Fruit fly (Drosophila melanogaster) whole organism, embryonic: ENCODE measurements around the gene Rcd2.

Source experiments
- Abd-B ChIP-seq: fragments of 200-800 bp; sonication (Bioruptor generic); optimal IDR thresholded peaks from 2 replicates; lab custom pipeline; 2018; ENCODE audit warnings: missing biosample characterization, mild to moderate bottlenecking, missing genetic modification characterization, moderate library complexity
- B-H1 ChIP-seq: fragments of 200-800 bp; sonication (Bioruptor generic); IDR thresholded peaks from 3 replicates; pipeline ENCODE4 v1.3.6; 2022; ENCODE audit warnings: missing biosample characterization, missing genetic modification characterization
- Blimp-1 ChIP-seq: fragments of 200-800 bp; sonication (Bioruptor generic); optimal IDR thresholded peaks from 3 replicates; lab custom pipeline; 2018; ENCODE audit warnings: missing biosample characterization, missing genetic modification characterization, mild to moderate bottlenecking, moderate library complexity, missing genetic modification reagents
- CG11085 ChIP-seq: fragments of 200-800 bp; sonication (Bioruptor generic); IDR thresholded peaks from 2 replicates; pipeline ENCODE4 v1.3.6; 2022; ENCODE audit warnings: missing biosample characterization, missing genetic modification characterization
- CG11723 ChIP-seq: fragments of 200-800 bp; sonication (Bioruptor generic); optimal IDR thresholded peaks from 2 replicates; lab custom pipeline; 2017; ENCODE audit warnings: missing biosample characterization, mild to moderate bottlenecking, missing genetic modification characterization
- CG12391 ChIP-seq: fragments of 200-800 bp; sonication (Bioruptor generic); optimal IDR thresholded peaks from 3 replicates; lab custom pipeline; 2018; ENCODE audit warnings: missing biosample characterization, mild to moderate bottlenecking, missing genetic modification characterization, moderate library complexity
- CG12659 ChIP-seq: fragments of 200-800 bp; sonication (Bioruptor generic); optimal IDR thresholded peaks from 3 replicates; lab custom pipeline; 2017; ENCODE audit warnings: mild to moderate bottlenecking, missing biosample characterization, missing genetic modification reagents, missing genetic modification characterization
- CG13296 ChIP-seq: fragments of 200-800 bp; sonication (Bioruptor generic); optimal IDR thresholded peaks from 3 replicates; lab custom pipeline; 2018; ENCODE audit warnings: missing biosample characterization, mild to moderate bottlenecking, missing genetic modification characterization
- CG13624 ChIP-seq: fragments of 200-800 bp; sonication (Bioruptor generic); optimal IDR thresholded peaks from 2 replicates; lab custom pipeline; 2016; ENCODE audit warnings: missing biosample characterization, missing genetic modification characterization
- CG15073 ChIP-seq: fragments of 200-800 bp; sonication (Bioruptor generic); optimal IDR thresholded peaks from 2 replicates; lab custom pipeline; 2016; ENCODE audit warnings: missing biosample characterization, missing genetic modification characterization
- CG1529 ChIP-seq: fragments of 200-800 bp; sonication (Bioruptor generic); optimal IDR thresholded peaks from 3 replicates; lab custom pipeline; 2018; ENCODE audit warnings: missing biosample characterization, missing genetic modification characterization
- CG1647 ChIP-seq: fragments of 200-800 bp; sonication (Bioruptor generic); optimal IDR thresholded peaks from 3 replicates; lab custom pipeline; 2016; ENCODE audit warnings: missing biosample characterization, missing genetic modification characterization
- CG2202 ChIP-seq: fragments of 200-800 bp; sonication (Bioruptor generic); optimal IDR thresholded peaks from 2 replicates; lab custom pipeline; 2018; ENCODE audit warnings: missing biosample characterization, mild to moderate bottlenecking, missing genetic modification characterization
- CG30020 ChIP-seq: fragments of 200-800 bp; optimal IDR thresholded peaks from 2 replicates; lab custom pipeline; 2019; ENCODE audit warnings: missing biosample characterization, mild to moderate bottlenecking, missing genetic modification characterization, moderate library complexity
- CG34224 ChIP-seq: fragments of 200-800 bp; sonication (Bioruptor generic); IDR thresholded peaks from 3 replicates; pipeline ENCODE4 v1.3.6; 2022; ENCODE audit warnings: missing biosample characterization, missing genetic modification characterization; ENCODE audit not compliant: partially characterized antibody
- CG3838 ChIP-seq: fragments of 200-800 bp; sonication (Bioruptor generic); optimal IDR thresholded peaks from 3 replicates; lab custom pipeline; 2016; ENCODE audit warnings: missing biosample characterization, missing genetic modification characterization
- CG3995 ChIP-seq: fragments of 200-800 bp; sonication (Bioruptor generic); optimal IDR thresholded peaks from 3 replicates; lab custom pipeline; 2016; ENCODE audit warnings: missing biosample characterization, missing genetic modification characterization
- CG7839 ChIP-seq: fragments of 200-800 bp; sonication (Bioruptor generic); optimal IDR thresholded peaks from 3 replicates; lab custom pipeline; 2018; ENCODE audit warnings: missing biosample characterization, mild to moderate bottlenecking, missing genetic modification characterization, moderate library complexity
- CG8290 ChIP-seq, 3 experiments: fragments of 200-800 bp; sonication (Bioruptor generic); optimal IDR thresholded peaks; 2 replicates each; lab custom pipeline; 2016 to 2019; ENCODE audit warnings: missing biosample characterization in 3 of 3, missing genetic modification characterization in 3 of 3, mild to moderate bottlenecking in 2 of 3, moderate library complexity in 1 of 3
- CG9215 ChIP-seq: fragments of 200-800 bp; sonication (Bioruptor generic); IDR thresholded peaks from 2 replicates; pipeline ENCODE4 v1.3.6; 2022; ENCODE audit warnings: missing biosample characterization, missing genetic modification characterization
- CoRest ChIP-seq: fragments of 200-800 bp; sonication (Bioruptor generic); optimal IDR thresholded peaks from 3 replicates; lab custom pipeline; 2018; ENCODE audit warnings: missing biosample characterization, mild to moderate bottlenecking, missing genetic modification characterization, moderate library complexity
- D19A ChIP-seq: fragments of 200-800 bp; optimal IDR thresholded peaks from 3 replicates; lab custom pipeline; 2019; ENCODE audit warnings: missing biosample characterization, mild to moderate bottlenecking, missing genetic modification characterization, moderate library complexity
- Dbx ChIP-seq: fragments of 200-800 bp; sonication (Bioruptor generic); IDR thresholded peaks from 3 replicates; pipeline ENCODE4 v1.3.6; 2022; ENCODE audit warnings: missing biosample characterization, missing genetic modification characterization
- Deaf1 ChIP-seq: fragments of 200-800 bp; optimal IDR thresholded peaks from 3 replicates; lab custom pipeline; 2019; ENCODE audit warnings: missing biosample characterization, mild to moderate bottlenecking, missing genetic modification characterization, moderate library complexity
- Doc2 ChIP-seq: fragments of 200-800 bp; sonication (Bioruptor generic); IDR thresholded peaks from 2 replicates; pipeline ENCODE4 v1.3.6; 2022; ENCODE audit warnings: missing biosample characterization, missing genetic modification characterization
- Fer2 ChIP-seq: fragments of 200-800 bp; sonication (Bioruptor generic); optimal IDR thresholded peaks from 2 replicates; lab custom pipeline; 2018; ENCODE audit warnings: missing biosample characterization, mild to moderate bottlenecking, missing genetic modification characterization, moderate library complexity
- HLH54F ChIP-seq: fragments of 200-800 bp; sonication (Bioruptor generic); optimal IDR thresholded peaks from 3 replicates; lab custom pipeline; 2016; ENCODE audit warnings: missing biosample characterization, missing genetic modification characterization
- HLHmδ ChIP-seq: fragments of 200-800 bp; sonication (Bioruptor generic); optimal IDR thresholded peaks from 2 replicates; lab custom pipeline; 2018; ENCODE audit warnings: missing biosample characterization, mild to moderate bottlenecking, missing genetic modification characterization, moderate library complexity
- Lhr ChIP-seq: fragments of 200-800 bp; sonication (Bioruptor generic); optimal IDR thresholded peaks from 3 replicates; lab custom pipeline; 2017; ENCODE audit warnings: mild to moderate bottlenecking, missing biosample characterization, missing genetic modification reagents, missing genetic modification characterization
- NK7.1 ChIP-seq: fragments of 200-800 bp; sonication (Bioruptor generic); optimal IDR thresholded peaks from 3 replicates; lab custom pipeline; 2016; ENCODE audit warnings: missing biosample characterization, missing genetic modification characterization
- Ptx1 ChIP-seq: fragments of 200-800 bp; sonication (Bioruptor generic); IDR thresholded peaks from 2 replicates; pipeline ENCODE4 v1.3.6; 2022; ENCODE audit warnings: missing biosample characterization, missing genetic modification characterization
- Sox102F ChIP-seq: fragments of 200-800 bp; sonication (Bioruptor generic); optimal IDR thresholded peaks from 2 replicates; lab custom pipeline; 2018; ENCODE audit warnings: missing biosample characterization, mild to moderate bottlenecking, missing genetic modification characterization, moderate library complexity
- Sry-δ ChIP-seq: fragments of 200-800 bp; sonication (Bioruptor generic); optimal IDR thresholded peaks from 2 replicates; lab custom pipeline; 2016; ENCODE audit warnings: missing biosample characterization, missing genetic modification characterization
- TFAM ChIP-seq: fragments of 200-800 bp; sonication (Bioruptor generic); optimal IDR thresholded peaks from 2 replicates; lab custom pipeline; 2017; ENCODE audit warnings: missing biosample characterization, missing genetic modification characterization, inconsistent platforms
- abd-A ChIP-seq: fragments of 200-800 bp; sonication (Bioruptor generic); optimal IDR thresholded peaks from 3 replicates; lab custom pipeline; 2019; ENCODE audit warnings: missing biosample characterization, mild to moderate bottlenecking, missing genetic modification characterization, moderate library complexity
- ato ChIP-seq: fragments of 200-800 bp; sonication (Bioruptor generic); IDR thresholded peaks from 2 replicates; pipeline ENCODE4 v1.3.6; 2022; ENCODE audit warnings: missing biosample characterization, missing genetic modification characterization; ENCODE audit not compliant: partially characterized antibody
- eyg ChIP-seq: fragments of 200-800 bp; sonication (Bioruptor generic); optimal IDR thresholded peaks from 3 replicates; lab custom pipeline; 2016; ENCODE audit warnings: missing biosample characterization, missing genetic modification characterization
- gcm2 ChIP-seq: fragments of 200-800 bp; sonication (Bioruptor generic); optimal IDR thresholded peaks from 2 replicates; lab custom pipeline; 2016; ENCODE audit warnings: missing biosample characterization, missing genetic modification characterization
- gro ChIP-seq: fragments of 200-800 bp; sonication (Bioruptor generic); optimal IDR thresholded peaks from 2 replicates; lab custom pipeline; 2016; ENCODE audit warnings: missing biosample characterization, missing genetic modification characterization
- hb ChIP-seq: fragments of 200-800 bp; sonication (Bioruptor generic); IDR thresholded peaks from 3 replicates; pipeline ENCODE4 v1.3.6; 2022; ENCODE audit warnings: missing biosample characterization, missing genetic modification characterization; ENCODE audit not compliant: partially characterized antibody
- jigr1 ChIP-seq: fragments of 200-800 bp; sonication (Bioruptor generic); IDR thresholded peaks from 3 replicates; pipeline ENCODE4 v1.3.6; 2022; ENCODE audit warnings: missing biosample characterization, missing genetic modification characterization
- kni ChIP-seq: fragments of 200-800 bp; sonication (Bioruptor generic); optimal IDR thresholded peaks from 3 replicates; lab custom pipeline; 2017; ENCODE audit warnings: mild to moderate bottlenecking, missing biosample characterization, missing genetic modification reagents, missing genetic modification characterization
- lmd ChIP-seq: fragments of 200-800 bp; sonication (Bioruptor generic); IDR thresholded peaks from 2 replicates; pipeline ENCODE4 v1.3.6; 2022; ENCODE audit warnings: missing biosample characterization, missing genetic modification characterization
- maf-S ChIP-seq: fragments of 200-800 bp; sonication (Bioruptor generic); optimal IDR thresholded peaks from 2 replicates; lab custom pipeline; 2016; ENCODE audit warnings: missing biosample characterization, missing genetic modification characterization
- nau ChIP-seq: fragments of 200-800 bp; sonication (Bioruptor generic); optimal IDR thresholded peaks from 3 replicates; lab custom pipeline; 2017; ENCODE audit warnings: missing biosample characterization, mild to moderate bottlenecking, missing genetic modification characterization, missing genetic modification reagents
- pan ChIP-seq, 4 experiments: fragments of >200 bp in 3 of 4; fragments of 200-800 bp in 1 of 4; sonication (Bioruptor generic) in 1 of 4; optimal IDR thresholded peaks in 3 of 4; IDR thresholded peaks in 1 of 4; 2 replicates each; pipeline versions ENCODE4 v1.3.6 to Lab custom; 2017 to 2022; ENCODE audit warnings: missing biosample characterization in 2 of 4, missing genetic modification characterization in 2 of 4, mixed read lengths in 1 of 4
- prd ChIP-seq, 3 experiments: fragments of >200 bp in 2 of 3; fragments of 200-800 bp in 1 of 3; sonication (Bioruptor generic) in 1 of 3; optimal IDR thresholded peaks in 2 of 3; IDR thresholded peaks in 1 of 3; 2 replicates in 2 of 3; 3 replicates in 1 of 3; pipeline versions ENCODE4 v1.3.6 to Lab custom; 2017 to 2022; ENCODE audit warnings: missing biosample characterization in 1 of 3, missing genetic modification characterization in 1 of 3
- sim ChIP-seq: fragments of 200-800 bp; sonication (Bioruptor generic); IDR thresholded peaks from 2 replicates; pipeline ENCODE4 v1.3.6; 2022; ENCODE audit warnings: missing biosample characterization, missing genetic modification characterization

Gene Rcd2

DNA sequence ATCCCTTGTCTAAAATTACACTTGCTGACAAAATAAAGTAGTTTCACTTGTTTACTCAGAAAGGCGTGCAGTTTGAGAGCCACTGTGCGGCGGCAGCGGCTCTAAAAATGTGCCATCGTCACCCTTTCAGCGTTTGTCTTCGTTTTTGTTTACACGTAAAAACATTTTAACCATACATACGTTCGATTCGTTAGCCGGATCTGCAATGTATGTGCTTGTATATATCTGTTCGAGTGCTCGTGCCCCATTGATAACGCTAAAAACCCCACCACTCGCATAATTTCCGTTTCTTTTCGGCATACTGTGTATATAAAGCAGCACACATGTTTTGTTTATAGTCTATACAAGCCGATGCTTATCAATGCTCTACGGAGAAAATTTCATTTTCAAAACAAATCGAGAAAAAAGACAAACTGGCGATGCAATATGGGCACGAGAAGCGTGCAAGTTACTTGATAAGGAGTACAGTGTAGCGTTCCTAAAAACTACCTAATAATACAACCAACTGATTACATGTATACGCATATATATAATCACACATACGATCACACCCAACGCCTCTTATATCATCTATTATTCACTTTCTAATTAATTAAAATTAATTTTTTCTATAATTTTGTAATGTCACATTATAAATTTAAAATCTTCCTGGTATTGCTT, 23.6 kb downstream of the Rcd2 start (continued):
- peak; percentile 67 for TF ChIP-seq Sox102F
- no peak for TF ChIP-seq gro (GFP tag; lab: Kevin White, UChicago)
- peak; percentile 61 for TF ChIP-seq Deaf1 (tag; lab: Kevin White, UChicago)
- TF ChIP-seq Abd-B (GFP tag; lab: Kevin White, UChicago) = peak; percentile 22
- no peak for TF ChIP-seq eyg
- no peak for TF ChIP-seq CG15073 (GFP tag; lab: Kevin White, UChicago)
- peak; percentile 52 for TF ChIP-seq Blimp-1 (GFP tag; lab: Kevin White, UChicago)
- peak; percentile 20 for TF ChIP-seq CG13296 (GFP tag; lab: Kevin White, UChicago)
- TF ChIP-seq D19A (tag; lab: Kevin White, UChicago) = peak; percentile 65
- peak; percentile 52 for TF ChIP-seq CoRest (tag; lab: Kevin White, UChicago)
- TF ChIP-seq CG1647 (GFP tag; lab: Kevin White, UChicago) = no peak
- TF ChIP-seq NK7.1 = no peak
- TF ChIP-seq B-H1 (GFP tag; lab: Robert Waterston, UW) = no peak
- TF ChIP-seq CG30020 (tag; lab: Kevin White, UChicago) = peak; percentile 10
- TF ChIP-seq CG12659 (GFP tag; lab: Kevin White, UChicago) = peak; percentile 37
- no peak for TF ChIP-seq CG1529 (GFP tag; lab: Kevin White, UChicago)
- no peak for TF ChIP-seq HLHmδ
- TF ChIP-seq prd (optimal IDR thresholded peaks at IDR 0.05; lab: Kevin White, UChicago) = no peak
- peak; percentile 67 for TF ChIP-seq prd (GFP tag; IDR thresholded peaks at IDR 0.05; lab: Robert Waterston, UW)
- no peak for TF ChIP-seq Doc2
- 0 out of 3 replicates have a peak, but pooled peaks have one; percentile 31 for TF ChIP-seq CG34224
- TF ChIP-seq CG8290 (GFP tag; optimal IDR thresholded peaks at IDR 0.05; lab: Kevin White, UChicago) = no peak
- TF ChIP-seq CG8290 (tag; optimal IDR thresholded peaks at IDR 0.05; lab: Kevin White, UChicago) = peak in 1 of 2 experiments; percentile 29
- peak; percentile 61 for TF ChIP-seq CG12391 (tag; lab: Kevin White, UChicago)
- no peak for TF ChIP-seq gcm2 (GFP tag; lab: Kevin White, UChicago)
- TF ChIP-seq lmd (GFP tag; lab: Robert Waterston, UW) = no peak
- peak; percentile 15 for TF ChIP-seq CG2202 (tag; lab: Kevin White, UChicago)
- peak; percentile 45 for TF ChIP-seq CG7839 (tag; lab: Kevin White, UChicago)
- TF ChIP-seq ato = 0 out of 2 replicates have a peak, but pooled peaks have one; percentile 37
- no peak for TF ChIP-seq CG11723
- TF ChIP-seq kni = peak; percentile 49
- no peak for TF ChIP-seq CG3838 (GFP tag; lab: Kevin White, UChicago)
- no peak for TF ChIP-seq jigr1 (GFP tag; lab: Robert Waterston, UW)
- TF ChIP-seq Lhr (GFP tag; lab: Kevin White, UChicago) = no peak
- TF ChIP-seq CG9215 (GFP tag; lab: Robert Waterston, UW) = no peak
- no peak for TF ChIP-seq sim
- no peak for TF ChIP-seq CG13624
- no peak for TF ChIP-seq TFAM (GFP tag; lab: Kevin White, UChicago)
- no peak for TF ChIP-seq abd-A (tag; lab: Kevin White, UChicago)
- TF ChIP-seq Fer2 (tag; lab: Kevin White, UChicago) = no peak
- TF ChIP-seq hb = no peak
- TF ChIP-seq CG11085 (GFP tag; lab: Robert Waterston, UW) = no peak
- no peak for TF ChIP-seq Sry-δ
- no peak for TF ChIP-seq nau (GFP tag; lab: Kevin White, UChicago)
- TF ChIP-seq pan (optimal IDR thresholded peaks at IDR 0.05; lab: Kevin White, UChicago) = no peak
- TF ChIP-seq pan (GFP tag; optimal IDR thresholded peaks at IDR 0.05 in 1 of 2, IDR thresholded peaks at IDR 0.05 in 1 of 2) = peak in 1 of 2 experiments; percentile 54
- no peak for TF ChIP-seq HLH54F (GFP tag; lab: Kevin White, UChicago)
- TF ChIP-seq Ptx1 (GFP tag; lab: Robert Waterston, UW) = peak; percentile 45
- no peak for TF ChIP-seq Dbx (GFP tag; lab: Robert Waterston, UW)
- no peak for TF ChIP-seq CG3995 (GFP tag; lab: Kevin White, UChicago)
- no peak for TF ChIP-seq maf-S (GFP tag; lab: Kevin White, UChicago)
